Fruit fly (Drosophila melanogaster) whole organism, embryonic: ENCODE measurements around the gene CG31102.

Experiments
- Atf6 ChIP-seq: fragments of 200-800 bp; sonication (Bioruptor generic); IDR thresholded peaks from 2 replicates; pipeline ENCODE4 v1.3.6; 2022; ENCODE audit warnings: missing biosample characterization, missing genetic modification characterization
- BtbVII ChIP-seq: fragments of 200-800 bp; sonication (Bioruptor generic); optimal IDR thresholded peaks from 3 replicates; lab custom pipeline; 2017; ENCODE audit warnings: missing biosample characterization, mild to moderate bottlenecking, missing genetic modification characterization
- CG10979 ChIP-seq: fragments of 200-800 bp; sonication (Bioruptor generic); optimal IDR thresholded peaks from 2 replicates; lab custom pipeline; 2018; ENCODE audit warnings: missing biosample characterization, mild to moderate bottlenecking, missing genetic modification characterization, moderate library complexity
- CG11456 ChIP-seq: fragments of 200-800 bp; sonication (Bioruptor generic); IDR thresholded peaks from 3 replicates; pipeline ENCODE4 v1.3.6; 2022; ENCODE audit warnings: missing biosample characterization, missing genetic modification characterization
- CG11560 ChIP-seq: fragments of 200-800 bp; sonication (Bioruptor generic); IDR thresholded peaks from 3 replicates; pipeline ENCODE4 v1.3.6; 2022; ENCODE audit warnings: missing biosample characterization, missing genetic modification characterization
- CG13775 ChIP-seq: fragments of 200-800 bp; sonication (Bioruptor generic); optimal IDR thresholded peaks from 3 replicates; lab custom pipeline; 2017; ENCODE audit warnings: missing biosample characterization, mild to moderate bottlenecking, missing genetic modification characterization
- CG14050 ChIP-seq: fragments of 200-800 bp; sonication (Bioruptor generic); IDR thresholded peaks from 3 replicates; pipeline ENCODE4 v1.3.6; 2022; ENCODE audit warnings: missing biosample characterization, missing genetic modification characterization
- CG15011 ChIP-seq: fragments of 200-800 bp; sonication (Bioruptor generic); optimal IDR thresholded peaks from 3 replicates; lab custom pipeline; 2018; ENCODE audit warnings: missing biosample characterization, mild to moderate bottlenecking, missing genetic modification characterization
- CG15514 ChIP-seq: fragments of 200-800 bp; sonication (Bioruptor generic); optimal IDR thresholded peaks from 3 replicates; lab custom pipeline; 2017; ENCODE audit warnings: missing biosample characterization, missing genetic modification characterization, mild to moderate bottlenecking, moderate library complexity, missing genetic modification reagents
- CG15601 ChIP-seq: fragments of 200-800 bp; sonication (Bioruptor generic); optimal IDR thresholded peaks from 3 replicates; lab custom pipeline; 2019; ENCODE audit warnings: missing biosample characterization, mild to moderate bottlenecking, missing genetic modification characterization, moderate library complexity
- CG16815 ChIP-seq: fragments of 200-800 bp; sonication (Bioruptor generic); optimal IDR thresholded peaks from 3 replicates; lab custom pipeline; 2017; ENCODE audit warnings: missing biosample characterization, mild to moderate bottlenecking, missing genetic modification characterization
- CG16863 ChIP-seq: fragments of 200-800 bp; sonication (Bioruptor generic); optimal IDR thresholded peaks from 3 replicates; lab custom pipeline; 2016; ENCODE audit warnings: missing biosample characterization, missing genetic modification characterization
- CG17186 ChIP-seq: fragments of 200-800 bp; sonication (Bioruptor generic); optimal IDR thresholded peaks from 3 replicates; lab custom pipeline; 2017; ENCODE audit warnings: missing biosample characterization, missing genetic modification reagents, missing genetic modification characterization
- CG17912 ChIP-seq: fragments of 200-800 bp; sonication (Bioruptor generic); optimal IDR thresholded peaks from 2 replicates; lab custom pipeline; 2018; ENCODE audit warnings: missing biosample characterization, mild to moderate bottlenecking, missing genetic modification characterization
- CG18262 ChIP-seq: fragments of 200-800 bp; optimal IDR thresholded peaks from 3 replicates; lab custom pipeline; 2019; ENCODE audit warnings: missing biosample characterization, mild to moderate bottlenecking, missing genetic modification characterization, moderate library complexity
- CG30020 ChIP-seq: fragments of 200-800 bp; optimal IDR thresholded peaks from 2 replicates; lab custom pipeline; 2019; ENCODE audit warnings: missing biosample characterization, mild to moderate bottlenecking, missing genetic modification characterization, moderate library complexity
- CG4820 ChIP-seq: fragments of 200-800 bp; sonication (Bioruptor generic); optimal IDR thresholded peaks from 3 replicates; lab custom pipeline; 2016; ENCODE audit warnings: missing biosample characterization, missing genetic modification characterization
- CG5245 ChIP-seq: fragments of 200-800 bp; sonication (Bioruptor generic); optimal IDR thresholded peaks from 3 replicates; lab custom pipeline; 2016; ENCODE audit warnings: missing biosample characterization, missing genetic modification characterization
- CG5953 ChIP-seq: fragments of 200-800 bp; sonication (Bioruptor generic); IDR thresholded peaks from 2 replicates; pipeline ENCODE4 v1.3.6; 2022; ENCODE audit warnings: missing biosample characterization, missing genetic modification characterization
- CG6791 ChIP-seq: fragments of 200-800 bp; sonication (Bioruptor generic); IDR thresholded peaks from 3 replicates; pipeline ENCODE4 v1.3.6; 2022; ENCODE audit warnings: missing biosample characterization, missing genetic modification characterization; ENCODE audit not compliant: partially characterized antibody
- CG7745 ChIP-seq: fragments of 200-800 bp; sonication (Bioruptor generic); optimal IDR thresholded peaks from 2 replicates; lab custom pipeline; 2018; ENCODE audit warnings: missing biosample characterization, mild to moderate bottlenecking, missing genetic modification characterization, moderate library complexity
- CG8765 ChIP-seq: fragments of 200-800 bp; sonication (Bioruptor generic); IDR thresholded peaks from 2 replicates; pipeline ENCODE4 v1.3.6; 2022; ENCODE audit warnings: missing biosample characterization, missing genetic modification characterization
- CG9876 ChIP-seq: fragments of 200-800 bp; sonication (Bioruptor generic); optimal IDR thresholded peaks from 2 replicates; lab custom pipeline; 2016; ENCODE audit warnings: missing biosample characterization, missing genetic modification characterization
- Dip2 ChIP-seq: fragments of 200-800 bp; sonication (Bioruptor generic); IDR thresholded peaks from 2 replicates; pipeline ENCODE4 v1.3.6; 2022; ENCODE audit warnings: missing biosample characterization, missing genetic modification characterization
- Dref ChIP-seq: fragments of 200-800 bp; sonication (Bioruptor generic); IDR thresholded peaks from 2 replicates; pipeline ENCODE4 v1.3.6; 2022; ENCODE audit warnings: missing biosample characterization, missing genetic modification characterization
- Eip74EF ChIP-seq, 2 experiments: fragments of 200-800 bp in 1 of 2; fragments of >200 bp in 1 of 2; sonication (Bioruptor generic) in 1 of 2; optimal IDR thresholded peaks; 2 replicates each; lab custom pipeline; 2017 to 2019; ENCODE audit warnings: missing biosample characterization in 2 of 2, missing genetic modification characterization in 2 of 2, mild to moderate bottlenecking in 1 of 2, moderate library complexity in 1 of 2
- Ets97D ChIP-seq: fragments of 200-800 bp; sonication (Bioruptor generic); optimal IDR thresholded peaks from 3 replicates; lab custom pipeline; 2016; ENCODE audit warnings: missing biosample characterization, missing genetic modification characterization
- HLH4C ChIP-seq: fragments of 200-800 bp; sonication (Bioruptor generic); IDR thresholded peaks from 3 replicates; pipeline ENCODE4 v1.3.6; 2022; ENCODE audit warnings: missing biosample characterization, missing genetic modification characterization; ENCODE audit not compliant: partially characterized antibody
- Hey ChIP-seq: fragments of 200-800 bp; sonication (Bioruptor generic); optimal IDR thresholded peaks from 3 replicates; lab custom pipeline; 2018; ENCODE audit warnings: missing biosample characterization, mild to moderate bottlenecking, missing genetic modification characterization
- Nf-YC ChIP-seq: fragments of 200-800 bp; optimal IDR thresholded peaks from 3 replicates; lab custom pipeline; 2019; ENCODE audit warnings: missing biosample characterization, mild to moderate bottlenecking, missing genetic modification characterization, moderate library complexity
- al ChIP-seq: fragments of 200-800 bp; sonication (Bioruptor generic); IDR thresholded peaks from 2 replicates; pipeline ENCODE4 v1.3.6; 2022; ENCODE audit warnings: missing biosample characterization, missing genetic modification characterization
- ap ChIP-seq: fragments of 200-800 bp; sonication (Bioruptor generic); IDR thresholded peaks from 2 replicates; pipeline ENCODE4 v1.3.6; 2022; ENCODE audit warnings: missing biosample characterization, missing genetic modification characterization
- bab2 ChIP-seq: fragments of 200-800 bp; sonication (Bioruptor generic); optimal IDR thresholded peaks from 2 replicates; lab custom pipeline; 2016; ENCODE audit warnings: missing biosample characterization, missing genetic modification characterization
- bsh ChIP-seq, 2 experiments: fragments of 200-800 bp; sonication (Bioruptor generic); optimal IDR thresholded peaks; 2 replicates each; lab custom pipeline; 2017 to 2018; ENCODE audit warnings: mild to moderate bottlenecking in 2 of 2, missing biosample characterization in 2 of 2, missing genetic modification characterization in 2 of 2, moderate library complexity in 1 of 2
- btn ChIP-seq: fragments of 200-800 bp; sonication (Bioruptor generic); optimal IDR thresholded peaks from 2 replicates; lab custom pipeline; 2016; ENCODE audit warnings: missing biosample characterization, missing genetic modification characterization
- cas ChIP-seq: fragments of 200-800 bp; sonication (Bioruptor generic); IDR thresholded peaks from 2 replicates; pipeline ENCODE4 v1.3.6; 2022; ENCODE audit warnings: missing biosample characterization, missing genetic modification characterization
- cato ChIP-seq: fragments of 200-800 bp; sonication (Bioruptor generic); optimal IDR thresholded peaks from 2 replicates; lab custom pipeline; 2016; ENCODE audit warnings: missing biosample characterization, missing genetic modification characterization, borderline replicate concordance
- gcm ChIP-seq: fragments of 200-800 bp; sonication (Bioruptor generic); optimal IDR thresholded peaks from 2 replicates; lab custom pipeline; 2019; ENCODE audit warnings: missing biosample characterization, mild to moderate bottlenecking, missing genetic modification characterization, moderate library complexity
- jigr1 ChIP-seq: fragments of 200-800 bp; sonication (Bioruptor generic); IDR thresholded peaks from 3 replicates; pipeline ENCODE4 v1.3.6; 2022; ENCODE audit warnings: missing biosample characterization, missing genetic modification characterization
- jing ChIP-seq: fragments of 200-800 bp; sonication (Bioruptor generic); optimal IDR thresholded peaks from 2 replicates; lab custom pipeline; 2018; ENCODE audit warnings: missing biosample characterization, mild to moderate bottlenecking, missing genetic modification characterization
- kah ChIP-seq: fragments of 200-800 bp; sonication (Bioruptor generic); optimal IDR thresholded peaks from 2 replicates; lab custom pipeline; 2018; ENCODE audit warnings: missing biosample characterization, mild to moderate bottlenecking, missing genetic modification characterization
- lmd ChIP-seq: fragments of 200-800 bp; sonication (Bioruptor generic); IDR thresholded peaks from 2 replicates; pipeline ENCODE4 v1.3.6; 2022; ENCODE audit warnings: missing biosample characterization, missing genetic modification characterization
- ranshi ChIP-seq: fragments of 200-800 bp; sonication (Bioruptor generic); IDR thresholded peaks from 2 replicates; pipeline ENCODE4 v1.3.6; 2022; ENCODE audit warnings: missing biosample characterization, missing genetic modification characterization
- shn ChIP-seq: fragments of 200-800 bp; sonication (Bioruptor generic); optimal IDR thresholded peaks from 3 replicates; lab custom pipeline; 2016; ENCODE audit warnings: missing biosample characterization, missing genetic modification characterization
- sisA ChIP-seq: fragments of 200-800 bp; sonication (Bioruptor generic); IDR thresholded peaks from 2 replicates; pipeline ENCODE4 v1.3.6; 2022; ENCODE audit warnings: missing biosample characterization, missing genetic modification characterization
- sna ChIP-seq: fragments of 200-800 bp; sonication (Bioruptor generic); IDR thresholded peaks from 2 replicates; pipeline ENCODE4 v1.3.6; 2022; ENCODE audit warnings: missing biosample characterization, missing genetic modification characterization; ENCODE audit not compliant: partially characterized antibody
- stwl ChIP-seq: fragments of 200-800 bp; sonication (Bioruptor generic); optimal IDR thresholded peaks from 3 replicates; lab custom pipeline; 2018; ENCODE audit warnings: missing biosample characterization, mild to moderate bottlenecking, missing genetic modification characterization, moderate library complexity
- tap ChIP-seq: fragments of 200-800 bp; optimal IDR thresholded peaks from 3 replicates; lab custom pipeline; 2019; ENCODE audit warnings: missing biosample characterization, mild to moderate bottlenecking, missing genetic modification characterization, moderate library complexity
- trem ChIP-seq: fragments of 200-800 bp; optimal IDR thresholded peaks from 3 replicates; lab custom pipeline; 2019; ENCODE audit warnings: missing biosample characterization, mild to moderate bottlenecking, missing genetic modification characterization, moderate library complexity
- wdn ChIP-seq: fragments of 200-800 bp; sonication (Bioruptor generic); IDR thresholded peaks from 2 replicates; pipeline ENCODE4 v1.3.6; 2022; ENCODE audit warnings: missing biosample characterization, missing genetic modification characterization
- zfh1 ChIP-seq: fragments of 200-800 bp; sonication (Bioruptor generic); IDR thresholded peaks from 3 replicates; pipeline ENCODE4 v1.3.6; 2022; ENCODE audit warnings: missing biosample characterization, missing genetic modification characterization

The CG31102 gene

dm6 chr3R:25262322-25262761 lies 33.1 kb downstream of the CG31102 start, which contains the start of the genes Kdsr and CG11858 (continued):
- TF ChIP-seq CG15514 (peak; percentile 69), Atf6 (GFP tag; lab: Robert Waterston, UW) (peak; percentile 69), trem (tag; lab: Kevin White, UChicago) (peak; percentile 38), CG16863 (GFP tag; lab: Kevin White, UChicago) (peak; percentile 15), CG30020 (peak; percentile 46), CG17186 (GFP tag; lab: Kevin White, UChicago) (peak; percentile 92), Ets97D (GFP tag; lab: Kevin White, UChicago) (peak; percentile 71), lmd (GFP tag; lab: Robert Waterston, UW) (peak; percentile 64), Dip2 (GFP tag; lab: Robert Waterston, UW) (no peak), jing (GFP tag; lab: Kevin White, UChicago) (no peak), Hey (tag; lab: Kevin White, UChicago) (no peak), CG16815 (GFP tag; lab: Kevin White, UChicago) (peak; percentile 13), HLH4C (GFP tag; lab: Robert Waterston, UW) (no peak), CG18262 (peak; percentile 62), cas (GFP tag; lab: Robert Waterston, UW) (peak; percentile 52; the same call in 1 of the 2 replicates), Dref (GFP tag; lab: Robert Waterston, UW) (peak; percentile 51), sna (GFP tag; lab: Robert Waterston, UW) (no peak), CG7745 (tag; lab: Kevin White, UChicago) (no peak), CG17912 (GFP tag; lab: Kevin White, UChicago) (no peak), stwl (tag; lab: Kevin White, UChicago) (peak; percentile 9), CG5245 (peak; percentile 24), ranshi (GFP tag; lab: Robert Waterston, UW) (peak; percentile 54; the same call in 1 of the 2 replicates), CG4820 (GFP tag; lab: Kevin White, UChicago) (peak; percentile 23), CG11456 (GFP tag; lab: Robert Waterston, UW) (0 out of 3 replicates have a peak, but pooled peaks have one; percentile 34), kah (GFP tag; lab: Kevin White, UChicago) (peak; percentile 1), Nf-YC (tag; lab: Kevin White, UChicago) (peak; percentile 60), CG15601 (tag; lab: Kevin White, UChicago) (peak; percentile 56), CG10979 (tag; lab: Kevin White, UChicago) (peak; percentile 53), Eip74EF (GFP tag; optimal IDR thresholded peaks at IDR 0.05; lab: Kevin White, UChicago) (no peak), cato (GFP tag; lab: Kevin White, UChicago) (no peak), CG11560 (tag; lab: Robert Waterston, UW) (no peak), shn (GFP tag; lab: Kevin White, UChicago) (peak; percentile 59), CG9876 (GFP tag; lab: Kevin White, UChicago) (no peak), gcm (no peak), CG8765 (peak; percentile 53), CG5953 (GFP tag; lab: Robert Waterston, UW) (peak; percentile 35; the same call in 1 of the 2 replicates), CG15011 (GFP tag; lab: Kevin White, UChicago) (no peak), CG6791 (GFP tag; lab: Robert Waterston, UW) (no peak), jigr1 (GFP tag; lab: Robert Waterston, UW) (no peak), CG13775 (GFP tag; lab: Kevin White, UChicago) (peak; percentile 73), wdn (0 out of 2 replicates have a peak, but pooled peaks have one; percentile 48), btn (GFP tag; lab: Kevin White, UChicago) (no peak), sisA (GFP tag; lab: Robert Waterston, UW) (peak; percentile 68), tap (tag; lab: Kevin White, UChicago) (no peak), al (GFP tag; lab: Robert Waterston, UW) (peak; percentile 61), CG14050 (GFP tag; lab: Robert Waterston, UW) (peak; percentile 52), ap (GFP tag; lab: Robert Waterston, UW) (no peak), bab2 (GFP tag; lab: Kevin White, UChicago) (peak; percentile 40), zfh1 (GFP tag; lab: Robert Waterston, UW) (peak; percentile 77), BtbVII (GFP tag; lab: Kevin White, UChicago) (no peak), bsh (GFP tag; optimal IDR thresholded peaks at IDR 0.05; lab: Kevin White, UChicago) (peak in 1 of 2 experiments; percentile 68)
